Worm (Caenorhabditis elegans) whole organism, mixed stage, embryonic: ENCODE measurements around the gene Y24F12A.1.

Experiments used
- hlh-1 ChIP-seq: fragments of 150-350 bp; optimal IDR thresholded peaks from 2 replicates; lab custom pipeline; 2014; ENCODE audit warnings: missing biosample characterization, missing genetic modification reagents, missing genetic modification characterization
- mep-1 ChIP-seq: fragments of 150-350 bp; optimal IDR thresholded peaks from 2 replicates; lab custom pipeline; 2017; ENCODE audit warnings: missing biosample characterization, missing genetic modification reagents, missing genetic modification characterization, inconsistent platforms
- mls-2 ChIP-seq: sonication (generic microtip); optimal IDR thresholded peaks from 2 replicates; lab custom pipeline; 2016; ENCODE audit warnings: mild to moderate bottlenecking, missing genetic modification characterization, moderate library complexity, missing compliant biosample characterization
- nhr-76 ChIP-seq: sonication (generic microtip); optimal IDR thresholded peaks from 2 replicates; lab custom pipeline; 2017; ENCODE audit warnings: missing biosample characterization, missing genetic modification characterization
- unc-39 ChIP-seq: fragments of 150-350 bp; optimal IDR thresholded peaks from 2 replicates; lab custom pipeline; 2014; ENCODE audit warnings: missing biosample characterization, missing genetic modification characterization
- unc-62 ChIP-seq: fragments of 150-350 bp; optimal IDR thresholded peaks from 2 replicates; lab custom pipeline; 2014; ENCODE audit warnings: missing biosample characterization, missing genetic modification reagents, missing genetic modification characterization

DNA sequence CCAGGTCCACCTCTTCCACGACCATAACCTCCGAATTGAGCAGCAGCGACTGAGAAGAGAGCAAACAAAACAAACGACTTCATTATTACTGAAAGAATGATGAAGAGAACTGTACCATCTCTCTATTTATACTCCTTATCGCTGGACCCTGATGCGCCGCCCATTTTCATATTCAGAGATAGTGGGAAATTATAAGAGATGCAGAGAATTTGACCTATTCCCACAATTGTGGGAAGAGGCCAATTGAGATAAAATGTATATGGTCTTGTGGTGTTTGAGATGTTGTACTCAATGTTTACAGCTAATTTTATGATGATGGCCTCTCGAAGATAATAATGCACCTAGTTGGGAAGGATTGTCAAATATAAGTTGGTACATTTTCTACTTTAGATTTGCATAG, 35.9 kb downstream of the Y24F12A.1 start, which contains the start of gene ttr-50:
- no peak for TF ChIP-seq mep-1 (tag; lab: Kevin White, UChicago)
- no peak for TF ChIP-seq unc-39 (tag; lab: Kevin White, UChicago)
- TF ChIP-seq nhr-76 (tag; lab: Kevin White, UChicago): no peak
- no peak for TF ChIP-seq unc-62 (GFP tag; lab: Kevin White, UChicago)
- no peak for TF ChIP-seq mls-2 (tag; lab: Kevin White, UChicago)
- no peak for TF ChIP-seq hlh-1
